Worm (Caenorhabditis elegans) whole organism, young adult: ENCODE data around the gene flp-9.

Experiments
- B0035.1 ChIP-seq: sonication (generic microtip); optimal IDR thresholded peaks from 2 replicates; lab custom pipeline; 2016; ENCODE audit warnings: missing genetic modification characterization, mild to moderate bottlenecking, missing compliant biosample characterization, missing genotype, missing genetic modification reagents
- B0336.3 ChIP-seq: fragments of 200-800 bp; sonication (Bioruptor generic); IDR thresholded peaks from 2 replicates; pipeline ENCODE4 v1.3.6; 2022; ENCODE audit warnings: missing genetic modification characterization, missing compliant biosample characterization
- C06A6.2 ChIP-seq: fragments of 200-800 bp; sonication (Bioruptor generic); conservative IDR thresholded peaks from 2 replicates; pipeline ENCODE4 v1.3.6; 2022; ENCODE audit warnings: missing genetic modification characterization, missing compliant biosample characterization
- D2030.7 ChIP-seq: fragments of 200-800 bp; sonication (Bioruptor generic); IDR thresholded peaks from 2 replicates; pipeline ENCODE4 v1.3.6; 2022; ENCODE audit warnings: missing genetic modification reagents, missing genetic modification characterization, missing compliant biosample characterization
- F10E7.11 ChIP-seq: sonication (generic microtip); optimal IDR thresholded peaks from 2 replicates; lab custom pipeline; 2017; ENCODE audit warnings: mild to moderate bottlenecking, missing genetic modification characterization, moderate library complexity, missing compliant biosample characterization
- F23B12.7 ChIP-seq: sonication (generic microtip); optimal IDR thresholded peaks from 2 replicates; lab custom pipeline; 2017; ENCODE audit warnings: missing genetic modification characterization, mild to moderate bottlenecking, missing compliant biosample characterization, antibody characterized with exemption, moderate library complexity; ENCODE audit not compliant: insufficient read depth
- F33H1.4 ChIP-seq: fragments of 200-800 bp; sonication (Bioruptor generic); IDR thresholded peaks from 2 replicates; pipeline ENCODE4 v1.3.6; 2022; ENCODE audit warnings: missing genetic modification reagents, missing genetic modification characterization, missing compliant biosample characterization
- F57C9.4 ChIP-seq: sonication (generic microtip); optimal IDR thresholded peaks from 2 replicates; lab custom pipeline; 2017; ENCODE audit warnings: mild to moderate bottlenecking, missing genetic modification characterization, missing compliant biosample characterization
- K12H6.12 ChIP-seq: fragments of 200-800 bp; sonication (Bioruptor generic); optimal IDR thresholded peaks from 2 replicates; lab custom pipeline; 2018; ENCODE audit warnings: mild to moderate bottlenecking, missing genetic modification characterization, missing compliant biosample characterization
- T26A5.8 ChIP-seq: sonication (generic microtip); optimal IDR thresholded peaks from 2 replicates; lab custom pipeline; 2016; ENCODE audit warnings: missing genetic modification characterization, missing compliant biosample characterization
- Y53F4B.3 ChIP-seq: fragments of 200-800 bp; sonication (Bioruptor generic); IDR thresholded peaks from 2 replicates; pipeline ENCODE4 v1.3.6; 2022; ENCODE audit warnings: missing genetic modification reagents, missing genetic modification characterization, missing compliant biosample characterization
- Y67H2A.10 ChIP-seq: fragments of 200-800 bp; sonication (Bioruptor generic); conservative IDR thresholded peaks from 2 replicates; pipeline ENCODE4 v1.3.6; 2022; ENCODE audit warnings: missing genetic modification reagents, missing genetic modification characterization, missing compliant biosample characterization
- ZK185.1 ChIP-seq: sonication (generic microtip); optimal IDR thresholded peaks from 2 replicates; lab custom pipeline; 2016; ENCODE audit warnings: mild to moderate bottlenecking, missing genetic modification characterization, missing compliant biosample characterization; ENCODE audit not compliant: poor library complexity, severe bottlenecking
- aptf-3 ChIP-seq: fragments of 200-800 bp; sonication (Bioruptor generic); IDR thresholded peaks from 2 replicates; pipeline ENCODE4 v1.3.6; 2022; ENCODE audit warnings: missing genetic modification characterization, missing compliant biosample characterization
- bed-1 ChIP-seq: fragments of 200-800 bp; sonication (Bioruptor generic); IDR thresholded peaks from 2 replicates; pipeline ENCODE4 v1.3.6; 2022; ENCODE audit warnings: missing genetic modification reagents, missing genetic modification characterization, missing compliant biosample characterization
- ceh-100 ChIP-seq: fragments of 200-800 bp; sonication (Bioruptor generic); IDR thresholded peaks from 2 replicates; pipeline ENCODE4 v1.3.6; 2022; ENCODE audit warnings: missing genetic modification reagents, missing genetic modification characterization, missing compliant biosample characterization
- dox-1 ChIP-seq: fragments of 200-800 bp; sonication (Bioruptor generic); IDR thresholded peaks from 2 replicates; pipeline ENCODE4 v1.3.6; 2022; ENCODE audit warnings: missing genetic modification reagents, missing genetic modification characterization, missing compliant biosample characterization
- dpff-1 ChIP-seq: sonication (generic microtip); optimal IDR thresholded peaks from 2 replicates; lab custom pipeline; 2017; ENCODE audit warnings: mild to moderate bottlenecking, missing genetic modification characterization, missing compliant biosample characterization
- dpl-1 ChIP-seq: fragments of 150-350 bp; optimal IDR thresholded peaks from 2 replicates; lab custom pipeline; 2014; ENCODE audit warnings: missing biosample characterization, missing genetic modification reagents, missing genetic modification characterization
- efl-1 ChIP-seq: fragments of 150-350 bp; optimal IDR thresholded peaks from 2 replicates; lab custom pipeline; 2014; ENCODE audit warnings: missing biosample characterization, missing genetic modification reagents, missing genetic modification characterization
- egl-18 ChIP-seq: fragments of 200-800 bp; sonication (Bioruptor generic); IDR thresholded peaks from 2 replicates; pipeline ENCODE4 v1.3.6; 2022; ENCODE audit warnings: missing genetic modification reagents, missing genetic modification characterization, missing compliant biosample characterization
- gei-17 ChIP-seq: fragments of 200-800 bp; sonication (Bioruptor generic); optimal IDR thresholded peaks from 2 replicates; lab custom pipeline; 2018; ENCODE audit warnings: mild to moderate bottlenecking, missing genetic modification characterization, missing compliant biosample characterization
- hmg-1.2 ChIP-seq: fragments of 200-800 bp; sonication (Bioruptor generic); IDR thresholded peaks from 2 replicates; pipeline ENCODE4 v1.3.6; 2022; ENCODE audit warnings: missing genetic modification reagents, missing genetic modification characterization, missing compliant biosample characterization
- hmg-20 ChIP-seq: fragments of 200-800 bp; sonication (Bioruptor generic); IDR thresholded peaks from 2 replicates; pipeline ENCODE4 v1.3.6; 2022; ENCODE audit warnings: missing genetic modification reagents, missing genetic modification characterization, missing compliant biosample characterization
- lin-35 ChIP-seq, 3 experiments: fragments of 150-350 bp in 2 of 3; sonication (generic microtip) in 1 of 3; optimal IDR thresholded peaks; 2 replicates each; lab custom pipeline; 2014 to 2018; ENCODE audit warnings: missing biosample characterization in 3 of 3, missing genetic modification characterization in 3 of 3, missing genetic modification reagents in 3 of 3
- lir-1 ChIP-seq: fragments of 200-800 bp; sonication (Bioruptor generic); conservative IDR thresholded peaks from 2 replicates; pipeline ENCODE4 v1.3.6; 2022; ENCODE audit warnings: missing genetic modification reagents, missing genetic modification characterization, missing compliant biosample characterization
- madf-6 ChIP-seq: fragments of 200-800 bp; sonication (Bioruptor generic); IDR thresholded peaks from 2 replicates; pipeline ENCODE4 v1.3.6; 2022; ENCODE audit warnings: missing genetic modification reagents, missing genetic modification characterization, missing compliant biosample characterization
- madf-8 ChIP-seq: fragments of 200-800 bp; sonication (Bioruptor generic); conservative IDR thresholded peaks from 2 replicates; pipeline ENCODE4 v1.3.6; 2022; ENCODE audit warnings: missing genetic modification reagents, missing genetic modification characterization, missing compliant biosample characterization
- mcd-1 ChIP-seq: fragments of 200-800 bp; sonication (Bioruptor generic); IDR thresholded peaks from 2 replicates; pipeline ENCODE4 v1.3.6; 2022; ENCODE audit warnings: missing genetic modification reagents, missing genetic modification characterization, missing compliant biosample characterization
- mel-28 ChIP-seq: sonication (generic microtip); optimal IDR thresholded peaks from 2 replicates; lab custom pipeline; 2016; ENCODE audit warnings: borderline replicate concordance, mild to moderate bottlenecking, missing genetic modification characterization, missing compliant biosample characterization
- mes-4 ChIP-seq: sonication (generic microtip); optimal IDR thresholded peaks from 2 replicates; lab custom pipeline; 2016; ENCODE audit warnings: missing genotype, missing genetic modification characterization, missing compliant biosample characterization
- nhr-179 ChIP-seq: sonication (generic microtip); optimal IDR thresholded peaks from 2 replicates; lab custom pipeline; 2016; ENCODE audit warnings: mild to moderate bottlenecking, missing genetic modification characterization, missing compliant biosample characterization
- nhr-80 ChIP-seq: sonication (generic microtip); optimal IDR thresholded peaks from 2 replicates; lab custom pipeline; 2016; ENCODE audit warnings: missing genetic modification characterization, missing compliant biosample characterization
- rcor-1 ChIP-seq: fragments of 200-800 bp; sonication (Bioruptor generic); IDR thresholded peaks from 2 replicates; pipeline ENCODE4 v1.3.6; 2022; ENCODE audit warnings: missing genetic modification reagents, missing genetic modification characterization, missing compliant biosample characterization
- repo-1 ChIP-seq: sonication (generic microtip); optimal IDR thresholded peaks from 2 replicates; lab custom pipeline; 2017; ENCODE audit warnings: mild to moderate bottlenecking, missing genetic modification characterization, missing compliant biosample characterization
- sea-2 ChIP-seq: fragments of 200-800 bp; sonication (Bioruptor generic); IDR thresholded peaks from 2 replicates; pipeline ENCODE4 v1.3.6; 2022; ENCODE audit warnings: missing genetic modification characterization, missing compliant biosample characterization
- snpc-4 ChIP-seq, 5 experiments: fragments of 150-350 bp in 1 of 5; sonication (generic microtip) in 4 of 5; optimal IDR thresholded peaks; 2 replicates each; lab custom pipeline; 2014 to 2018; ENCODE audit warnings: missing genetic modification characterization in 5 of 5, missing biosample characterization in 3 of 5, antibody characterized with exemption in 2 of 5, mild to moderate bottlenecking in 2 of 5, missing compliant biosample characterization in 2 of 5, missing genotype in 2 of 5, moderate library complexity in 2 of 5, missing genetic modification reagents in 1 of 5
- somi-1 ChIP-seq: fragments of 200-800 bp; sonication (Bioruptor generic); optimal IDR thresholded peaks from 2 replicates; lab custom pipeline; 2018; ENCODE audit warnings: mild to moderate bottlenecking, missing genetic modification characterization, missing compliant biosample characterization
- tbp1 ChIP-seq: fragments of 200-800 bp; sonication (Bioruptor generic); optimal IDR thresholded peaks from 2 replicates; lab custom pipeline; 2018; ENCODE audit warnings: mild to moderate bottlenecking, missing genetic modification characterization, missing compliant biosample characterization
- zfh-2 ChIP-seq: fragments of 200-800 bp; sonication (Bioruptor generic); conservative IDR thresholded peaks from 2 replicates; pipeline ENCODE4 v1.3.6; 2022; ENCODE audit warnings: missing genetic modification reagents, missing genetic modification characterization, missing compliant biosample characterization
- ztf-18 ChIP-seq: sonication (generic microtip); optimal IDR thresholded peaks from 2 replicates; lab custom pipeline; 2016; ENCODE audit warnings: missing genotype, mild to moderate bottlenecking, missing genetic modification characterization, missing compliant biosample characterization
- ztf-25 ChIP-seq: fragments of 200-800 bp; sonication (Bioruptor generic); IDR thresholded peaks from 2 replicates; pipeline ENCODE4 v1.3.6; 2022; ENCODE audit warnings: missing genetic modification reagents, missing genetic modification characterization, missing compliant biosample characterization
- ztf-28 ChIP-seq: fragments of 200-800 bp; sonication (Bioruptor generic); IDR thresholded peaks from 2 replicates; pipeline ENCODE4 v1.3.6; 2022; ENCODE audit warnings: missing genetic modification reagents, missing genetic modification characterization, missing compliant biosample characterization

The flp-9 gene

DNA sequence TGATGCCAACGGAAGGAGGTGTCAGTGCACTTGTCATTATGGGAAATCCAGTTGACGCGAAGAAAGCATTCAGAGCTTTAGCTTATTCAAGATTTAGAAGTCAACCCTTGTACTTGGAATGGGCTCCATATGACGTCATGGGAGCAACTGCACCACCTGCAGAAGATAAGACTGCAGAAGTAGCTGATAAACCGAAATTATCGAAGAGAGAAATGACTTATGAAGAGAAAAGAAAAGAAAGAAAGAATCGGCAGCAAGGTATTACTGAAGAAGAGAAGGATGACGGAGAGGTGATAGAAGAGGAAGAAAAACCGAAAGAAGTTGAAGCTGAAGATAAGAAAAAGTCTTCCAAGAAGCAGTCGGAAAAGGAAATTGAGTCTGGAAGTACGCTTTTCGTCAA, 29.2 kb downstream of the flp-9 start:
- no peak for TF ChIP-seq gei-17 (GFP tag; lab: Kevin White, UChicago)
- TF ChIP-seq nhr-80 (tag; lab: Kevin White, UChicago), result peak; percentile 21

DNA sequence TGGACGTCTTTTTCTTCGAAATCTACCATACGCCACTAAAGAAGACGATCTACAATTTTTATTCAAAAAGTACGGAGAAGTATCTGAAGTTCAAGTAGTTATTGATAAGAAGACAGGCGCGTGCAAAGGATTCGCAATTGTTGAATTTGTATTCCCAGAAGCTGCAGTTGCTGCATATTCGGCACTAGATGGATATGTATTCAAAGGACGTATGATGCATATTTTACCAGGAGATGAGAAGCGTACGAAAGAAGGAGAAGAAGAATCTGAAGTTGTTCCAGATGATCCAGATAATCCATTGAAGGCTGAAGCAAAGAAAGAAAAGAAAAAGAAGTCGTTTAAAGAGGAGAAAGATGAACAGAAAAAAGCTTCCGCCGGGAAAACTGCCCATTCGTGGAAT, 31.4 kb downstream of the flp-9 start:
- no peak for TF ChIP-seq ztf-28 (GFP tag; lab: Robert Waterston, UW)
- TF ChIP-seq nhr-179 (tag; lab: Kevin White, UChicago), result no peak
- no peak for TF ChIP-seq C06A6.2 (GFP tag; lab: Robert Waterston, UW)
- TF ChIP-seq mes-4 (tag; lab: Kevin White, UChicago), result no peak
- no peak for TF ChIP-seq dox-1
- no peak for TF ChIP-seq hmg-20
- no peak for TF ChIP-seq bed-1 (GFP tag; lab: Robert Waterston, UW)
- no peak for TF ChIP-seq dpff-1 (tag; lab: Kevin White, UChicago)
- TF ChIP-seq rcor-1, result no peak
- TF ChIP-seq aptf-3, result no peak
- no peak for TF ChIP-seq dpl-1
- no peak for TF ChIP-seq ztf-25
- no peak for TF ChIP-seq lin-35 (GFP tag; optimal IDR thresholded peaks at IDR 0.05; lab: Kevin White, UChicago)
- TF ChIP-seq ceh-100 (GFP tag; lab: Robert Waterston, UW), result no peak
- TF ChIP-seq T26A5.8 (tag; lab: Kevin White, UChicago), result no peak
- no peak for TF ChIP-seq mcd-1 (GFP tag; lab: Robert Waterston, UW)
- TF ChIP-seq ZK185.1 (tag; lab: Kevin White, UChicago), result no peak
- no peak for TF ChIP-seq zfh-2 (GFP tag; lab: Robert Waterston, UW)

DNA sequence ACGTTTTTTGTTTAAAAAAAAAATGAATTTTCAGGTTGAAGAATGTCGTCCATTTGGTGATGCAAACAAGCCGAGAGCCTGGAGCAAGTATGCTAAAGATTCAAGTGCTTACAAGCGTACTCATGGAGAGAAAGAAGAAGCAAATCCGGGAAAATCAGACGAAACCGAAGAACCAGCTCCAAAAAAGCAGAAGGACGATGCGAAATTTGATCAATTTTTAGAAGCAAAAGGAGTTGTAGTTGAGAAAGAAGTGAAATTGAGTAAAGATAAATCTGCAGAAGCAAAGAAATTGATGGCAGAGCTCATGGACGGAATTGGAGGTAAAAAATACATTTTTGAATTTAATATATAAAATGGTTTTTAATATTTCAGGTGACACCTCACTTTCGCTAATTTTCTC, 32.1 kb downstream of the flp-9 start:
- TF ChIP-seq bed-1 (GFP tag; lab: Robert Waterston, UW), result no peak
- TF ChIP-seq mes-4 (tag; lab: Kevin White, UChicago), result no peak
- no peak for TF ChIP-seq mcd-1 (GFP tag; lab: Robert Waterston, UW)
- no peak for TF ChIP-seq C06A6.2 (GFP tag; lab: Robert Waterston, UW)
- TF ChIP-seq rcor-1, result no peak
- TF ChIP-seq B0035.1 (tag; lab: Kevin White, UChicago), result no peak
- TF ChIP-seq mel-28 (tag; lab: Kevin White, UChicago), result no peak
- TF ChIP-seq F57C9.4 (tag; lab: Kevin White, UChicago), result no peak
- no peak for TF ChIP-seq lir-1
- no peak for TF ChIP-seq madf-8 (GFP tag; lab: Robert Waterston, UW)
- TF ChIP-seq D2030.7 (GFP tag; lab: Robert Waterston, UW), result no peak
- no peak for TF ChIP-seq madf-6 (GFP tag; lab: Robert Waterston, UW)
- TF ChIP-seq hmg-1.2 (GFP tag; lab: Robert Waterston, UW), result no peak
- TF ChIP-seq, all 124 proteins: peak for 0

- TF ChIP-seq K12H6.12 (peak; percentile 72), egl-18 (no peak), bed-1 (GFP tag; lab: Robert Waterston, UW) (no peak), F33H1.4 (GFP tag; lab: Robert Waterston, UW) (peak; percentile 52), hmg-1.2 (GFP tag; lab: Robert Waterston, UW) (peak; percentile 46), snpc-4 (GFP tag; optimal IDR thresholded peaks at IDR 0.05; lab: Kevin White, UChicago) (no peak), snpc-4 (tag; optimal IDR thresholded peaks at IDR 0.05; lab: Kevin White, UChicago) (peak in 2 of 4 experiments; percentile 41 to 72), Y53F4B.3 (no peak), sea-2 (no peak), somi-1 (GFP tag; lab: Kevin White, UChicago) (no peak), dpl-1 (peak; percentile 94), mcd-1 (GFP tag; lab: Robert Waterston, UW) (peak; percentile 81), B0336.3 (GFP tag; lab: Robert Waterston, UW) (no peak), ztf-18 (no peak), repo-1 (no peak), tbp1 (GFP tag; lab: Kevin White, UChicago) (peak; percentile 37), lin-35 (GFP tag; optimal IDR thresholded peaks at IDR 0.05; lab: Kevin White, UChicago) (peak; percentile 51 to 97 (median 84)), F23B12.7 (tag; lab: Kevin White, UChicago) (peak; percentile 74), Y67H2A.10 (no peak), efl-1 (peak; percentile 96), T26A5.8 (tag; lab: Kevin White, UChicago) (no peak), F10E7.11 (tag; lab: Kevin White, UChicago) (no peak)
Measured at ce11 chrIV:12724641-12725040, 32.7 kb downstream of the flp-9 start, which contains the start of the genes T23F6.3 and rbd-1. Gene T23F6.3, minus strand, starts transcription at chrIV:12724760. Gene rbd-1, plus strand, starts transcription at chrIV:12724986.
